Worm (Caenorhabditis elegans) whole organism, L4 larva: ENCODE measurements around the gene nud-1.

Experiments
- fkh-10 ChIP-seq: fragments of 150-350 bp; optimal IDR thresholded peaks from 2 replicates; lab custom pipeline; 2014; ENCODE audit warnings: missing biosample characterization, missing genetic modification reagents, missing genetic modification characterization
- lim-7 ChIP-seq: fragments of 200-800 bp; sonication (Bioruptor generic); IDR thresholded peaks from 2 replicates; pipeline ENCODE4 v1.3.6; 2022; ENCODE audit warnings: missing genetic modification characterization, missing compliant biosample characterization
- lin-38 ChIP-seq: fragments of 200-800 bp; sonication (Bioruptor generic); IDR thresholded peaks from 2 replicates; pipeline ENCODE4 v1.3.6; 2022; ENCODE audit warnings: missing genetic modification reagents, missing genetic modification characterization, missing compliant biosample characterization
- nhr-11 ChIP-seq: fragments of 150-350 bp; optimal IDR thresholded peaks from 2 replicates; lab custom pipeline; 2014; ENCODE audit warnings: missing biosample characterization, missing genetic modification characterization
- unc-130 ChIP-seq: sonication (generic microtip); optimal IDR thresholded peaks from 2 replicates; lab custom pipeline; 2016; ENCODE audit warnings: missing genetic modification reagents, missing genetic modification characterization, missing compliant biosample characterization

DNA sequence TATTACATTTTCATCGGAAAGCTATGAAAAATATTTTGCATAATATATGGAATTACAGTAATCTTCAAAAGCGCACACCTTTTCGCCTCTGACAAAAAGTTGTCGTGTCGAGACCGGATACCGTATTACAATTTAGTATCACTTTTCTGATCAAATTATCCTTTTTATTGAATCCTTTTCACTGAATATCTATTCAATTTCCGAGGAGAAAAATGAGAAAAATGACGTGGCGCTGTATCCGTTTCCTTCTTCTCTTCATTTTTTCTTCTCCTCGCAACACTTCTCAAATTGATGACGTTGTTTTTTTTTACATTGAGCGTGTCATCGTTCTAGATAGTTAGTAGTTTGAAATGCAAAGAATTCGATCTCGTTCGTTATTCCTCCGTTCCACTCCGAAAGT lies 9.6 kb downstream of the nud-1 start:
- TF ChIP-seq nhr-11 (tag; lab: Kevin White, UChicago) (no peak), fkh-10 (GFP tag; lab: Kevin White, UChicago) (no peak), lin-38 (no peak), unc-130 (no peak), lim-7 (GFP tag; lab: Robert Waterston, UW) (no peak)
